Fruit fly (Drosophila melanogaster) whole organism, pupa: ENCODE data around the gene CG6465.

ENCODE experiments used
- CG10348 ChIP-seq: fragments of 200-800 bp; sonication (Bioruptor generic); IDR thresholded peaks from 2 replicates; pipeline ENCODE4 v1.3.6; 2022; ENCODE audit warnings: missing biosample characterization, missing genetic modification characterization
- CG12605 ChIP-seq: fragments of 200-800 bp; sonication (Bioruptor generic); IDR thresholded peaks from 2 replicates; pipeline ENCODE4 v1.3.6; 2022; ENCODE audit warnings: missing biosample characterization, missing genetic modification characterization
- CG13204 ChIP-seq: fragments of 200-800 bp; sonication (Bioruptor generic); optimal IDR thresholded peaks from 2 replicates; lab custom pipeline; 2018; ENCODE audit warnings: missing biosample characterization, mild to moderate bottlenecking, missing genetic modification characterization, moderate library complexity
- CG14655 ChIP-seq: fragments of 200-800 bp; sonication (Bioruptor generic); optimal IDR thresholded peaks from 3 replicates; lab custom pipeline; 2017; ENCODE audit warnings: mild to moderate bottlenecking, missing biosample characterization, missing genetic modification reagents, missing genetic modification characterization
- CG15710 ChIP-seq: fragments of 200-800 bp; sonication (Bioruptor generic); optimal IDR thresholded peaks from 2 replicates; lab custom pipeline; 2018; ENCODE audit warnings: missing biosample characterization, mild to moderate bottlenecking, missing genetic modification characterization, moderate library complexity
- CG17806 ChIP-seq: fragments of 200-800 bp; sonication (Bioruptor generic); optimal IDR thresholded peaks from 2 replicates; lab custom pipeline; 2018; ENCODE audit warnings: missing biosample characterization, mild to moderate bottlenecking, missing genetic modification characterization, moderate library complexity
- CG32121 ChIP-seq: fragments of 200-800 bp; sonication (Bioruptor generic); IDR thresholded peaks from 2 replicates; pipeline ENCODE4 v1.3.6; 2022; ENCODE audit warnings: missing biosample characterization, missing genetic modification characterization
- CG34367 ChIP-seq: fragments of 200-800 bp; sonication (Bioruptor generic); optimal IDR thresholded peaks from 2 replicates; lab custom pipeline; 2018; ENCODE audit warnings: missing biosample characterization, mild to moderate bottlenecking, missing genetic modification characterization
- CG4496 ChIP-seq: fragments of 200-800 bp; sonication (Bioruptor generic); IDR thresholded peaks from 3 replicates; pipeline ENCODE4 v1.3.6; 2022; ENCODE audit warnings: missing biosample characterization, missing genetic modification characterization
- CG8159 ChIP-seq: fragments of 200-800 bp; sonication (Bioruptor generic); optimal IDR thresholded peaks from 3 replicates; lab custom pipeline; 2018; ENCODE audit warnings: missing biosample characterization, mild to moderate bottlenecking, missing genetic modification characterization, moderate library complexity
- CG8301 ChIP-seq: fragments of 200-800 bp; sonication (Bioruptor generic); optimal IDR thresholded peaks from 2 replicates; lab custom pipeline; 2018; ENCODE audit warnings: missing biosample characterization, mild to moderate bottlenecking, missing genetic modification characterization
- CG9948 ChIP-seq: fragments of 200-800 bp; sonication (Bioruptor generic); optimal IDR thresholded peaks from 2 replicates; lab custom pipeline; 2018; ENCODE audit warnings: missing biosample characterization, mild to moderate bottlenecking, missing genetic modification characterization, moderate library complexity
- D1 ChIP-seq: fragments of 200-800 bp; sonication (Bioruptor generic); optimal IDR thresholded peaks from 2 replicates; lab custom pipeline; 2018; ENCODE audit warnings: missing biosample characterization, mild to moderate bottlenecking, missing genetic modification characterization, moderate library complexity
- EcR ChIP-seq: fragments of 200-800 bp; sonication (Bioruptor generic); optimal IDR thresholded peaks from 3 replicates; lab custom pipeline; 2019; ENCODE audit warnings: missing biosample characterization, missing genetic modification characterization, mild to moderate bottlenecking, moderate library complexity, missing genetic modification reagents
- Ets98B ChIP-seq: fragments of 200-800 bp; sonication (Bioruptor generic); IDR thresholded peaks from 2 replicates; pipeline ENCODE4 v1.3.6; 2022; ENCODE audit warnings: missing biosample characterization, missing genetic modification characterization
- Pif1A ChIP-seq: fragments of 200-800 bp; sonication (Bioruptor generic); optimal IDR thresholded peaks from 3 replicates; lab custom pipeline; 2016; ENCODE audit warnings: missing biosample characterization, missing genetic modification characterization
- Pif1B ChIP-seq: fragments of 200-800 bp; sonication (Bioruptor generic); optimal IDR thresholded peaks from 3 replicates; lab custom pipeline; 2016; ENCODE audit warnings: missing biosample characterization, missing genetic modification characterization
- Snoo ChIP-seq: fragments of 200-800 bp; sonication (Bioruptor generic); optimal IDR thresholded peaks from 3 replicates; lab custom pipeline; 2017; ENCODE audit warnings: missing biosample characterization, mild to moderate bottlenecking, missing genetic modification characterization, inconsistent platforms
- fd96Ca ChIP-seq: fragments of 200-800 bp; sonication (Bioruptor generic); IDR thresholded peaks from 3 replicates; pipeline ENCODE4 v1.3.6; 2022; ENCODE audit warnings: missing biosample characterization, missing genetic modification characterization
- gl ChIP-seq: fragments of 200-800 bp; sonication (Bioruptor generic); optimal IDR thresholded peaks from 2 replicates; lab custom pipeline; 2018; ENCODE audit warnings: missing biosample characterization, mild to moderate bottlenecking, missing genetic modification characterization
- rn ChIP-seq: fragments of 200-800 bp; sonication (Bioruptor generic); IDR thresholded peaks from 2 replicates; pipeline ENCODE4 v1.3.6; 2022; ENCODE audit warnings: missing biosample characterization, missing genetic modification characterization

CG6465 gene

dm6 chr3R:10679911-10680310, 2.9 kb upstream of the CG6465 start:
- TF ChIP-seq CG8301 (tag; lab: Kevin White, UChicago), result no peak
- TF ChIP-seq, all 21 proteins: peak for 0

- TF ChIP-seq EcR, result no peak
- TF ChIP-seq fd96Ca (GFP tag; lab: Robert Waterston, UW), result peak; percentile 63
- TF ChIP-seq CG17806 (tag; lab: Kevin White, UChicago), result no peak
- no peak for TF ChIP-seq gl (tag; lab: Kevin White, UChicago)
- no peak for TF ChIP-seq CG12605 (GFP tag; lab: Robert Waterston, UW)
- peak; percentile 46; the same call in 1 of the 2 replicates for TF ChIP-seq CG32121 (GFP tag; lab: Robert Waterston, UW)
- TF ChIP-seq CG8159, result no peak
- TF ChIP-seq CG9948 (tag; lab: Kevin White, UChicago), result no peak
- TF ChIP-seq Snoo, result no peak
- TF ChIP-seq Pif1A, result no peak
- TF ChIP-seq CG34367 (tag; lab: Kevin White, UChicago), result no peak
- TF ChIP-seq CG4496 (GFP tag; lab: Robert Waterston, UW), result no peak
- peak; percentile 24; the same call in 1 of the 2 replicates for TF ChIP-seq Ets98B (GFP tag; lab: Robert Waterston, UW)
- TF ChIP-seq CG15710 (tag; lab: Kevin White, UChicago), result no peak
- TF ChIP-seq, all 21 proteins: peak for 3
These were observed 2.0 kb upstream of the CG6465 start for dm6 chr3R:10678935-10679565.

dm6 chr3R:10675101-10675500, 1.9 kb downstream of the CG6465 start:
- TF ChIP-seq CG32121 (GFP tag; lab: Robert Waterston, UW), result no peak
- TF ChIP-seq CG17806 (tag; lab: Kevin White, UChicago), result no peak
- no peak for TF ChIP-seq Pif1B
- TF ChIP-seq EcR, result no peak
- TF ChIP-seq CG15710 (tag; lab: Kevin White, UChicago), result no peak
- no peak for TF ChIP-seq D1
- no peak for TF ChIP-seq CG4496 (GFP tag; lab: Robert Waterston, UW)
- TF ChIP-seq CG10348 (GFP tag; lab: Robert Waterston, UW), result no peak
- no peak for TF ChIP-seq CG12605 (GFP tag; lab: Robert Waterston, UW)

dm6 chr3R:10673571-10673970, 3.5 kb downstream of the CG6465 start:
- peak; percentile 23 for TF ChIP-seq CG15710 (tag; lab: Kevin White, UChicago)
- peak; percentile 19 for TF ChIP-seq CG8159
- TF ChIP-seq CG9948 (tag; lab: Kevin White, UChicago), result peak; percentile 14
- TF ChIP-seq CG13204 (GFP tag; lab: Kevin White, UChicago), result no peak
- no peak for TF ChIP-seq CG4496 (GFP tag; lab: Robert Waterston, UW)

dm6 chr3R:10672680-10673079, 4.4 kb downstream of the CG6465 start:
- TF ChIP-seq Pif1A (no peak), rn (GFP tag; lab: Robert Waterston, UW) (no peak), gl (tag; lab: Kevin White, UChicago) (no peak)
- TF ChIP-seq, all 21 proteins: peak for 0

- peak; percentile 5 for TF ChIP-seq CG8159
- TF ChIP-seq CG34367 (tag; lab: Kevin White, UChicago), result no peak
- peak; percentile 5 for TF ChIP-seq CG9948 (tag; lab: Kevin White, UChicago)
- no peak for TF ChIP-seq Pif1A
- TF ChIP-seq CG10348 (GFP tag; lab: Robert Waterston, UW), result no peak
- TF ChIP-seq Snoo, result no peak
- peak; percentile 37 for TF ChIP-seq CG17806 (tag; lab: Kevin White, UChicago)
- peak; percentile 20 for TF ChIP-seq CG14655
- no peak for TF ChIP-seq CG13204 (GFP tag; lab: Kevin White, UChicago)
- peak; percentile 3 for TF ChIP-seq CG15710 (tag; lab: Kevin White, UChicago)
- no peak for TF ChIP-seq D1
- TF ChIP-seq rn (GFP tag; lab: Robert Waterston, UW), result no peak
- TF ChIP-seq, all 21 proteins: peak for 5
These were observed 7.1 kb downstream of the CG6465 start for dm6 chr3R:10669950-10670349.

dm6 chr3R:10667964-10668363, 9.1 kb downstream of the CG6465 start:
- TF ChIP-seq CG32121 (GFP tag; lab: Robert Waterston, UW) (no peak), rn (GFP tag; lab: Robert Waterston, UW) (no peak), CG10348 (GFP tag; lab: Robert Waterston, UW) (no peak), CG34367 (tag; lab: Kevin White, UChicago) (no peak), CG15710 (tag; lab: Kevin White, UChicago) (no peak), CG12605 (GFP tag; lab: Robert Waterston, UW) (no peak), CG17806 (tag; lab: Kevin White, UChicago) (no peak), CG8301 (tag; lab: Kevin White, UChicago) (no peak), CG8159 (no peak)
- TF ChIP-seq, all 21 proteins: peak for 0
